Worm (Caenorhabditis elegans) whole organism, young adult: ENCODE data around the gene F59B1.2.

Experiments
- B0261.1 ChIP-seq: sonication (generic microtip); optimal IDR thresholded peaks from 2 replicates; lab custom pipeline; 2016; ENCODE audit warnings: mild to moderate bottlenecking, missing genetic modification characterization, moderate library complexity, missing compliant biosample characterization
- D2030.7 ChIP-seq: fragments of 200-800 bp; sonication (Bioruptor generic); IDR thresholded peaks from 2 replicates; pipeline ENCODE4 v1.3.6; 2022; ENCODE audit warnings: missing genetic modification reagents, missing genetic modification characterization, missing compliant biosample characterization
- F22D6.2 ChIP-seq: sonication (generic microtip); optimal IDR thresholded peaks from 2 replicates; lab custom pipeline; 2016; ENCODE audit warnings: mild to moderate bottlenecking, missing genetic modification characterization, missing compliant biosample characterization
- F37B4.10 ChIP-seq: fragments of 200-800 bp; sonication (Bioruptor generic); IDR thresholded peaks from 2 replicates; pipeline ENCODE4 v1.3.6; 2022; ENCODE audit warnings: missing genetic modification characterization, missing compliant biosample characterization
- F52B5.7 ChIP-seq: sonication (generic microtip); optimal IDR thresholded peaks from 2 replicates; lab custom pipeline; 2016; ENCODE audit warnings: mild to moderate bottlenecking, missing genetic modification characterization, missing compliant biosample characterization
- F55B11.4 ChIP-seq: sonication (generic microtip); optimal IDR thresholded peaks from 2 replicates; lab custom pipeline; 2016; ENCODE audit warnings: missing compliant biosample characterization, missing genetic modification characterization, borderline replicate concordance; ENCODE audit not compliant: insufficient read depth
- T07F8.4 ChIP-seq: sonication (generic microtip); optimal IDR thresholded peaks from 2 replicates; lab custom pipeline; 2016; ENCODE audit warnings: mild to moderate bottlenecking, missing genetic modification characterization, moderate library complexity, missing compliant biosample characterization
- T26A5.8 ChIP-seq: sonication (generic microtip); optimal IDR thresholded peaks from 2 replicates; lab custom pipeline; 2016; ENCODE audit warnings: missing genetic modification characterization, missing compliant biosample characterization
- Y53F4B.3 ChIP-seq: fragments of 200-800 bp; sonication (Bioruptor generic); IDR thresholded peaks from 2 replicates; pipeline ENCODE4 v1.3.6; 2022; ENCODE audit warnings: missing genetic modification reagents, missing genetic modification characterization, missing compliant biosample characterization
- Y67H2A.10 ChIP-seq: fragments of 200-800 bp; sonication (Bioruptor generic); conservative IDR thresholded peaks from 2 replicates; pipeline ENCODE4 v1.3.6; 2022; ENCODE audit warnings: missing genetic modification reagents, missing genetic modification characterization, missing compliant biosample characterization
- ama-1 ChIP-seq, 3 experiments: fragments of 150-350 bp in 1 of 3; sonication (generic microtip) in 2 of 3; optimal IDR thresholded peaks; 2 replicates each; lab custom pipeline; 2014 to 2018; ENCODE audit warnings: missing biosample characterization in 2 of 3, missing genetic modification characterization in 2 of 3, missing genetic modification reagents in 2 of 3
- aptf-3 ChIP-seq: fragments of 200-800 bp; sonication (Bioruptor generic); IDR thresholded peaks from 2 replicates; pipeline ENCODE4 v1.3.6; 2022; ENCODE audit warnings: missing genetic modification characterization, missing compliant biosample characterization
- attf-3 ChIP-seq: fragments of 200-800 bp; sonication (Bioruptor generic); conservative IDR thresholded peaks from 2 replicates; pipeline ENCODE4 v1.3.6; 2022; ENCODE audit warnings: missing genetic modification reagents, missing genetic modification characterization, missing compliant biosample characterization
- bed-1 ChIP-seq: fragments of 200-800 bp; sonication (Bioruptor generic); IDR thresholded peaks from 2 replicates; pipeline ENCODE4 v1.3.6; 2022; ENCODE audit warnings: missing genetic modification reagents, missing genetic modification characterization, missing compliant biosample characterization
- cebp-2 ChIP-seq: fragments of 200-800 bp; sonication (Bioruptor generic); IDR thresholded peaks from 2 replicates; pipeline ENCODE4 v1.3.6; 2022; ENCODE audit warnings: missing genetic modification characterization, missing compliant biosample characterization
- ceh-100 ChIP-seq: fragments of 200-800 bp; sonication (Bioruptor generic); IDR thresholded peaks from 2 replicates; pipeline ENCODE4 v1.3.6; 2022; ENCODE audit warnings: missing genetic modification reagents, missing genetic modification characterization, missing compliant biosample characterization
- ceh-40 ChIP-seq: fragments of 200-800 bp; sonication (Bioruptor generic); IDR thresholded peaks from 2 replicates; pipeline ENCODE4 v1.3.6; 2022; ENCODE audit warnings: missing genetic modification characterization, missing compliant biosample characterization
- ceh-58 ChIP-seq: fragments of 200-800 bp; sonication (Bioruptor generic); IDR thresholded peaks from 2 replicates; pipeline ENCODE4 v1.3.6; 2022; ENCODE audit warnings: missing genetic modification characterization, missing compliant biosample characterization
- ceh-91 ChIP-seq: fragments of 200-800 bp; sonication (Bioruptor generic); IDR thresholded peaks from 2 replicates; pipeline ENCODE4 v1.3.6; 2022; ENCODE audit warnings: missing genetic modification reagents, missing genetic modification characterization, missing compliant biosample characterization
- dpl-1 ChIP-seq: fragments of 150-350 bp; optimal IDR thresholded peaks from 2 replicates; lab custom pipeline; 2014; ENCODE audit warnings: missing biosample characterization, missing genetic modification reagents, missing genetic modification characterization
- hlh-12 ChIP-seq: sonication (generic microtip); optimal IDR thresholded peaks from 2 replicates; lab custom pipeline; 2016; ENCODE audit warnings: missing genetic modification characterization, missing compliant biosample characterization
- hrde-1 ChIP-seq: sonication (generic microtip); optimal IDR thresholded peaks from 2 replicates; lab custom pipeline; 2016; ENCODE audit warnings: missing genetic modification characterization, mild to moderate bottlenecking, missing compliant biosample characterization, moderate library complexity, missing genotype, missing genetic modification reagents, borderline replicate concordance
- hsf-1 ChIP-seq: fragments of 200-800 bp; sonication (Bioruptor generic); IDR thresholded peaks from 2 replicates; pipeline ENCODE4 v1.3.6; 2022; ENCODE audit warnings: missing genetic modification reagents, missing genetic modification characterization, missing compliant biosample characterization
- lag-1 ChIP-seq: fragments of 200-800 bp; sonication (Bioruptor generic); IDR thresholded peaks from 2 replicates; pipeline ENCODE4 v1.3.6; 2022; ENCODE audit warnings: missing genetic modification reagents, missing genetic modification characterization, missing compliant biosample characterization
- let-526 ChIP-seq: fragments of 200-800 bp; sonication (Bioruptor generic); IDR thresholded peaks from 2 replicates; pipeline ENCODE4 v1.3.6; 2022; ENCODE audit warnings: missing genetic modification reagents, missing genetic modification characterization, missing compliant biosample characterization
- let-607 ChIP-seq, 2 experiments: fragments of 200-800 bp in 1 of 2; sonication (Bioruptor generic) in 1 of 2; sonication (generic microtip) in 1 of 2; optimal IDR thresholded peaks; 2 replicates each; lab custom pipeline; 2016 to 2018; ENCODE audit warnings: mild to moderate bottlenecking in 2 of 2, missing compliant biosample characterization in 2 of 2, missing genetic modification characterization in 2 of 2, moderate library complexity in 2 of 2, missing genotype in 1 of 2
- lin-26 ChIP-seq: fragments of 200-800 bp; sonication (Bioruptor generic); IDR thresholded peaks from 2 replicates; pipeline ENCODE4 v1.3.6; 2022; ENCODE audit warnings: missing genetic modification reagents, missing genetic modification characterization, missing compliant biosample characterization
- lir-1 ChIP-seq: fragments of 200-800 bp; sonication (Bioruptor generic); conservative IDR thresholded peaks from 2 replicates; pipeline ENCODE4 v1.3.6; 2022; ENCODE audit warnings: missing genetic modification reagents, missing genetic modification characterization, missing compliant biosample characterization
- nhr-120 ChIP-seq: fragments of 200-800 bp; sonication (Bioruptor generic); IDR thresholded peaks from 2 replicates; pipeline ENCODE4 v1.3.6; 2022; ENCODE audit warnings: missing genetic modification characterization, missing compliant biosample characterization
- repo-1 ChIP-seq: sonication (generic microtip); optimal IDR thresholded peaks from 2 replicates; lab custom pipeline; 2017; ENCODE audit warnings: mild to moderate bottlenecking, missing genetic modification characterization, missing compliant biosample characterization
- snpc-4 ChIP-seq, 5 experiments: fragments of 150-350 bp in 1 of 5; sonication (generic microtip) in 4 of 5; optimal IDR thresholded peaks; 2 replicates each; lab custom pipeline; 2014 to 2018; ENCODE audit warnings: missing genetic modification characterization in 5 of 5, missing biosample characterization in 3 of 5, antibody characterized with exemption in 2 of 5, mild to moderate bottlenecking in 2 of 5, missing compliant biosample characterization in 2 of 5, missing genotype in 2 of 5, moderate library complexity in 2 of 5, missing genetic modification reagents in 1 of 5
- somi-1 ChIP-seq: fragments of 200-800 bp; sonication (Bioruptor generic); optimal IDR thresholded peaks from 2 replicates; lab custom pipeline; 2018; ENCODE audit warnings: mild to moderate bottlenecking, missing genetic modification characterization, missing compliant biosample characterization
- tlf-1 ChIP-seq: fragments of 200-800 bp; sonication (Bioruptor generic); optimal IDR thresholded peaks from 2 replicates; lab custom pipeline; 2018; ENCODE audit warnings: mild to moderate bottlenecking, missing genetic modification characterization, missing compliant biosample characterization
- zfh-2 ChIP-seq: fragments of 200-800 bp; sonication (Bioruptor generic); conservative IDR thresholded peaks from 2 replicates; pipeline ENCODE4 v1.3.6; 2022; ENCODE audit warnings: missing genetic modification reagents, missing genetic modification characterization, missing compliant biosample characterization
- ztf-22 ChIP-seq: fragments of 200-800 bp; sonication (Bioruptor generic); optimal IDR thresholded peaks from 2 replicates; lab custom pipeline; 2018; ENCODE audit warnings: mild to moderate bottlenecking, missing genetic modification characterization, moderate library complexity, missing compliant biosample characterization
- ztf-25 ChIP-seq: fragments of 200-800 bp; sonication (Bioruptor generic); IDR thresholded peaks from 2 replicates; pipeline ENCODE4 v1.3.6; 2022; ENCODE audit warnings: missing genetic modification reagents, missing genetic modification characterization, missing compliant biosample characterization
- ztf-6 ChIP-seq: fragments of 200-800 bp; sonication (Bioruptor generic); IDR thresholded peaks from 2 replicates; pipeline ENCODE4 v1.3.6; 2022; ENCODE audit warnings: missing genetic modification reagents, missing genetic modification characterization, missing compliant biosample characterization

Gene F59B1.2

DNA sequence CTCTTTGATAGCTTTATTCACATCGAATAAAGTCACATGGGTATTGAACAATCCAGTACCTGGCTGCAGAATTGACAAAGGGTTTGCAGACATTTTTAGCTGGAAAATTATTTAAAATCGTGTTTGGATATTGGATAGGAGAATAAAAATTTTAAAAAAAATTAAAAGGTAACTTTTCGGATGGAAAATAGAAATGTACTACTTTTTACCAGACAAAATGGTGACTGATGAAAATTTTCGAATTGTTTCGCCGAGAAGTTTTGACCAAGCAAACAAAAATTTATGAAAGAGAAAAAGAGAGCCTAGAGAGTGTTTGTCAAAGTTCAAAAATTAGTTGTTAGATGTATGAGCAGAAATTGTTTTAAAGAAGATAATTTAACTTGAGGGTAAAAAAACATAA is 14.7 kb downstream of the F59B1.2 start, which contains the start of gene F59B1.10:
TSS of gene F59B1.10 (minus strand) at position 101 of the 400 bp plus-strand sequence.
- TF ChIP-seq cebp-2 (no peak), ceh-40 (GFP tag; lab: Robert Waterston, UW) (no peak), ceh-100 (no peak), ceh-58 (no peak), ztf-22 (GFP tag; lab: Kevin White, UChicago) (no peak), snpc-4 (GFP tag; optimal IDR thresholded peaks at IDR 0.05; lab: Kevin White, UChicago) (no peak), snpc-4 (tag; optimal IDR thresholded peaks at IDR 0.05; lab: Kevin White, UChicago) (no peak), ceh-91 (GFP tag; lab: Robert Waterston, UW) (no peak), F55B11.4 (tag; lab: Kevin White, UChicago) (no peak), F52B5.7 (no peak), ama-1 (optimal IDR thresholded peaks at IDR 0.05; lab: Kevin White, UChicago) (no peak), ama-1 (GFP tag; optimal IDR thresholded peaks at IDR 0.05; lab: Kevin White, UChicago) (no peak), Y53F4B.3 (GFP tag; lab: Robert Waterston, UW) (no peak), D2030.7 (GFP tag; lab: Robert Waterston, UW) (no peak), aptf-3 (GFP tag; lab: Robert Waterston, UW) (no peak), lir-1 (no peak), T26A5.8 (tag; lab: Kevin White, UChicago) (no peak), let-526 (no peak), tlf-1 (GFP tag; lab: Kevin White, UChicago) (no peak), ztf-6 (GFP tag; lab: Robert Waterston, UW) (no peak)

DNA sequence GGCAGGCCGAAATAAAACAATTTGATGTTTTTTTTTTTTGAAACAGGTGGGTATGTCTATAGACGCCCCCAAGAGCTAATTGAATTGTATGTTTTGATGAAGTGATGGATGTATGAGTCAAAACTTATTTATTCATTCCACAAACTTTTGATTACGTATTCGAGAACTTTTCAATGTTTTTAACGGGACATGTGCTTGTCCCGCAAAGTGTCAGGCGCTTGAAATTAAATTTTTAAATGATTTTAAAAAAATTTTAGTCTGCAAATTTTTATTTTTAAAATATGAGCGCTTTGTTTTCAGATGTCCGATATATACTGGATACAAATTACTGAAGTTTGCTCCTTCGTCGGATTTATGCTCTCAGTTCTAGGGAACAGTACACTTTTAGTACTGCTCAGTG is 16.3 kb downstream of the F59B1.2 start, which contains the start of gene str-114:
TSS of gene str-114 (plus strand) at position 301 of the 400 bp plus-strand sequence.
- TF ChIP-seq attf-3 (GFP tag; lab: Robert Waterston, UW) (no peak), lin-26 (no peak), ceh-58 (no peak), T07F8.4 (no peak), zfh-2 (GFP tag; lab: Robert Waterston, UW) (no peak), Y53F4B.3 (GFP tag; lab: Robert Waterston, UW) (no peak), lag-1 (GFP tag; lab: Robert Waterston, UW) (no peak), hsf-1 (GFP tag; lab: Robert Waterston, UW) (no peak), bed-1 (no peak), F37B4.10 (no peak), hrde-1 (tag; lab: Kevin White, UChicago) (no peak), Y67H2A.10 (no peak), hlh-12 (tag; lab: Kevin White, UChicago) (no peak), somi-1 (GFP tag; lab: Kevin White, UChicago) (no peak), nhr-120 (GFP tag; lab: Robert Waterston, UW) (no peak), B0261.1 (no peak), let-607 (tag; optimal IDR thresholded peaks at IDR 0.05; lab: Kevin White, UChicago) (no peak), ztf-25 (GFP tag; lab: Robert Waterston, UW) (no peak), snpc-4 (GFP tag; optimal IDR thresholded peaks at IDR 0.05; lab: Kevin White, UChicago) (no peak), snpc-4 (tag; optimal IDR thresholded peaks at IDR 0.05; lab: Kevin White, UChicago) (no peak)

DNA sequence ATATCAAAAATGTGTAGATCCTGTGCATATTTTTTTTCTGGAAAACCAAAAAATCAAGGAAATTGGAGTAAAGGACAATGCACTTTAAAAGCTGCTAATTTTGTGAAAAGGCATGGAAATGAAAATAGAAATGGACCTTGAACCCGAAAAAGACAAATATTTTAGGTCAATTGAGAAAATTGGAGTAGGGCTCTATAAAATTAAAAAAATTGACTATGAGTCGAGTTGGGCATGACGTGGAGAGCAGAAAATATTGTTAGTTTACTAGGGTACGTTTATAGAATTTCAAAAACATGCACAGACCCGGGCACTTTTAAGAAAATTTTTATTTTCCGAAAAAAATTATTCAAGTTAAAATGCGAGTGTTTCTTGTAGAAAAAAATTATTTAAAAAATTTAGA is 26.3 kb downstream of the F59B1.2 start, which contains the start of gene acr-23:
TSS of gene acr-23 (minus strand) at position 101 of the 400 bp plus-strand sequence.
- TF ChIP-seq dpl-1 (GFP tag; lab: Kevin White, UChicago) (no peak), F22D6.2 (tag; lab: Kevin White, UChicago) (no peak), repo-1 (no peak), nhr-120 (GFP tag; lab: Robert Waterston, UW) (no peak)
